Worm (Caenorhabditis elegans): Measurements from ENCODE around the gene R07H5.11.
"Not testable (repeated sequence)": the region's sequence is repeated elsewhere in the genome, so short reads cannot be mapped to it uniquely, and the experiment has no call there.

DNA sequence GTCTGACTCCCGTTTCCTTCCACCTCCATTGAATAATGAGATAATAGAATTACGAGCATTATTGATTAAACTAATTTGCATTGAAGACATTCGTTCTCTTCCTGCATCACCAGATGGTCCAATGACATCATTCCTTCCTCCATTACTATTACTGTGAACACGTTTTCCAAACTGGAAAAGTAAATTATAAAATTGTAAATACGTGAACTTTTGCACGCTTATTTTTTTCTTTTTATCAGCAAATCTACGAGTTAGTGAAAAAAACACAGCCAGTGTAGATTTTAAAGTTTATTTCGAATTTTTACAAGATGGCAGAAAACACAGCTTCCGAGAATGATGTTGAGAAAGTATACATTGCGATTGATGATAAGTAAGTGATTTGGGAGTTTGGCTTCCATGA is 51.1 kb downstream of the R07H5.11 start, which contains the start of gene C05C12.1:
- not testable (repeated sequence) for TF ChIP-seq flt-1 (GFP tag; IDR thresholded peaks at IDR 0.05); med-1 (GFP tag; optimal IDR thresholded peaks at IDR 0.05; ENCODE audit: insufficient read depth); T22C8.4 (GFP tag; IDR thresholded peaks at IDR 0.05); tab-1 (GFP tag; IDR thresholded peaks at IDR 0.05); ztf-29 (GFP tag; IDR thresholded peaks at IDR 0.05); klf-2 (GFP tag; conservative IDR thresholded peaks at IDR 0.05)
